Worm (Caenorhabditis elegans) whole organism, late embryonic: ENCODE results near the gene ubc-6.

Experiments used
- ceh-2 ChIP-seq: sonication (generic microtip); optimal IDR thresholded peaks from 2 replicates; lab custom pipeline; 2016; ENCODE audit warnings: missing genotype, missing genetic modification characterization, missing compliant biosample characterization
- ceh-34 ChIP-seq: sonication (generic microtip); optimal IDR thresholded peaks from 2 replicates; lab custom pipeline; 2016; ENCODE audit warnings: mild to moderate bottlenecking, missing genetic modification characterization, missing compliant biosample characterization
- ceh-6 ChIP-seq: fragments of 200-800 bp; sonication (Bioruptor generic); optimal IDR thresholded peaks from 2 replicates; lab custom pipeline; 2018; ENCODE audit warnings: mild to moderate bottlenecking, missing genetic modification characterization, missing compliant biosample characterization
- hlh-30 ChIP-seq: sonication (generic microtip); optimal IDR thresholded peaks from 2 replicates; lab custom pipeline; 2017; ENCODE audit warnings: antibody characterized with exemption, missing genetic modification characterization, missing compliant biosample characterization; ENCODE audit not compliant: insufficient read depth
- lin-11 ChIP-seq: fragments of 200-800 bp; sonication (Bioruptor generic); optimal IDR thresholded peaks from 2 replicates; lab custom pipeline; 2018; ENCODE audit warnings: mild to moderate bottlenecking, missing genetic modification characterization, missing compliant biosample characterization
- nhr-11 ChIP-seq: fragments of 150-350 bp; optimal IDR thresholded peaks from 2 replicates; lab custom pipeline; 2014; ENCODE audit warnings: missing biosample characterization, missing genetic modification characterization

DNA sequence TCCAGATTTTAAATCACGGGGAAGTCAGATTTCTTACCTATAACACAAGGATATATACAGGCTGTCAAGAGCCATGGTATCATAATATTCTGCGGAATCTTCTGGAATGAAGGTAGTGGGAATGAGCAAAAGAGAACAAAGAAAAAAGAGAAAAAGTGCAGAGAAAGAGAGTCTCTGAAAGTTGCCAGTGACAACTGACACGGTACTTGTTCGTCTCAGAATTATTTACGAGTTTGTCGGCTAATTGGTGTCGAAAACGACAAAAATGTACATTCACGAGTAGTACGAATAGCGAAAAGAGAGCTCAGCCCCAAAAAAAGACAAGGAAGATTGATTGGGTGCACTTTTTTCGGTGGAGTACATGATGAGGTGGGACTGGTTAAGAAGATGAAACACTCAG lies 4.0 kb downstream of the ubc-6 start, which contains the start of gene cah-2:
- TF ChIP-seq nhr-11 (tag; lab: Kevin White, UChicago) (no peak), ceh-6 (GFP tag; lab: Kevin White, UChicago) (no peak), lin-11 (tag; lab: Kevin White, UChicago) (no peak), ceh-34 (tag; lab: Kevin White, UChicago) (no peak), hlh-30 (tag; lab: Kevin White, UChicago) (no peak), ceh-2 (tag; lab: Kevin White, UChicago) (no peak)
